Comparison of ENCODE assay signal across 1 fruit fly cellular context in genomic region chr3R:25531905-25532387, dm6.
TF ChIP-seq lines count a peak whose summit lies in the region.

No protein-coding gene starts in this region.

TF ChIP-seq in whole organism, embryonic, 481 proteins besides CTCF, POLR2A, EP300 and RAD21 (continued from another document):
- no peak for TF ChIP-seq CG3838 (GFP tag; optimal IDR thresholded peaks at IDR 0.05; lab: Kevin White, UChicago)
- no peak for TF ChIP-seq CG1832 (GFP tag; optimal IDR thresholded peaks at IDR 0.05; lab: Kevin White, UChicago)
- peak; percentile 42; the same call in 1 of the 2 replicates for TF ChIP-seq CG32772 (GFP tag; IDR thresholded peaks at IDR 0.05; lab: Robert Waterston, UW)
- no peak for TF ChIP-seq Stat92E (GFP tag; optimal IDR thresholded peaks at IDR 0.05; lab: Kevin White, UChicago)
- TF ChIP-seq CG14050 (GFP tag; IDR thresholded peaks at IDR 0.05; lab: Robert Waterston, UW): peak; percentile 34; the same call in 1 of the 3 replicates
- TF ChIP-seq CG15011 (GFP tag; optimal IDR thresholded peaks at IDR 0.05; lab: Kevin White, UChicago): peak; percentile 1
- TF ChIP-seq ttk (GFP tag; IDR thresholded peaks at IDR 0.05; lab: Robert Waterston, UW): 0 out of 2 replicates have a peak, but pooled peaks have one; percentile 20
- TF ChIP-seq bcd (GFP tag; optimal IDR thresholded peaks at IDR 0.05; lab: Kevin White, UChicago): peak; percentile 38
- peak; percentile 91 for TF ChIP-seq Ets65A (GFP tag; lab: Kevin White, UChicago)
- peak; percentile 35 for TF ChIP-seq grn (GFP tag; optimal IDR thresholded peaks at IDR 0.05; lab: Kevin White, UChicago)
- TF ChIP-seq zf30C (GFP tag; optimal IDR thresholded peaks at IDR 0.05; lab: Kevin White, UChicago): no peak
- no peak for TF ChIP-seq pan (optimal IDR thresholded peaks at IDR 0.05; lab: Kevin White, UChicago)
- peak in 1 of 2 experiments; percentile 71 for TF ChIP-seq pan (GFP tag; optimal IDR thresholded peaks at IDR 0.05 in 1 of 2, IDR thresholded peaks at IDR 0.05 in 1 of 2)
- TF ChIP-seq PHDP (tag; optimal IDR thresholded peaks at IDR 0.05; lab: Kevin White, UChicago): peak; percentile 0
- TF ChIP-seq CG8478 (optimal IDR thresholded peaks at IDR 0.05; lab: Kevin White, UChicago): no peak
- no peak for TF ChIP-seq CG9797 (GFP tag; optimal IDR thresholded peaks at IDR 0.05; lab: Kevin White, UChicago)
- TF ChIP-seq nerfin-2 (GFP tag; IDR thresholded peaks at IDR 0.05; lab: Robert Waterston, UW; ENCODE audit: partially characterized antibody): no peak
- TF ChIP-seq Xrp1 (GFP tag; IDR thresholded peaks at IDR 0.05; lab: Robert Waterston, UW): peak; percentile 48; the same call in 1 of the 2 replicates
- peak; percentile 98 for TF ChIP-seq nom (GFP tag; optimal IDR thresholded peaks at IDR 0.05; lab: Kevin White, UChicago)
- TF ChIP-seq CG1792 (GFP tag; optimal IDR thresholded peaks at IDR 0.05; lab: Kevin White, UChicago): peak; percentile 11
- TF ChIP-seq E2f1 (GFP tag; IDR thresholded peaks at IDR 0.05; lab: Robert Waterston, UW): peak; percentile 15; the same call in 1 of the 2 replicates
- TF ChIP-seq zfh2 (GFP tag; optimal IDR thresholded peaks at IDR 0.05; lab: Kevin White, UChicago): peak; percentile 4
- TF ChIP-seq zen (tag; optimal IDR thresholded peaks at IDR 0.05; lab: Kevin White, UChicago): no peak
- peak; percentile 62 for TF ChIP-seq CG32532 (GFP tag; IDR thresholded peaks at IDR 0.05; lab: Robert Waterston, UW)
- no peak for TF ChIP-seq Hmx (GFP tag; optimal IDR thresholded peaks at IDR 0.05; lab: Kevin White, UChicago)
- peak; percentile 46 for TF ChIP-seq CG18599 (GFP tag; optimal IDR thresholded peaks at IDR 0.05; lab: Kevin White, UChicago)
- peak; percentile 55 for TF ChIP-seq CG7839 (tag; optimal IDR thresholded peaks at IDR 0.05; lab: Kevin White, UChicago)
- TF ChIP-seq Fer3 (tag; optimal IDR thresholded peaks at IDR 0.05; lab: Kevin White, UChicago): peak; percentile 9
- peak; percentile 22 for TF ChIP-seq CG6813 (GFP tag; optimal IDR thresholded peaks at IDR 0.05; lab: Kevin White, UChicago)
- TF ChIP-seq Rx (GFP tag; IDR thresholded peaks at IDR 0.05; lab: Robert Waterston, UW): peak; percentile 47; the same call in 1 of the 2 replicates
- TF ChIP-seq zfh1 (GFP tag; IDR thresholded peaks at IDR 0.05; lab: Robert Waterston, UW): peak; percentile 63; the same call in 2 of the 3 replicates
- TF ChIP-seq sqz (GFP tag; optimal IDR thresholded peaks at IDR 0.05; lab: Kevin White, UChicago): peak; percentile 12
- TF ChIP-seq wor (GFP tag; IDR thresholded peaks at IDR 0.05; lab: Robert Waterston, UW): no peak
- peak; percentile 56 for TF ChIP-seq CG10366 (GFP tag; IDR thresholded peaks at IDR 0.05; lab: Robert Waterston, UW)
- TF ChIP-seq CG11456 (GFP tag; IDR thresholded peaks at IDR 0.05; lab: Robert Waterston, UW): 0 out of 3 replicates have a peak, but pooled peaks have one; percentile 49
- TF ChIP-seq Sox102F (GFP tag; optimal IDR thresholded peaks at IDR 0.05; lab: Kevin White, UChicago): peak; percentile 47
- 0 out of 2 replicates have a peak, but pooled peaks have one; percentile 25 for TF ChIP-seq Lim3 (GFP tag; IDR thresholded peaks at IDR 0.05; lab: Robert Waterston, UW)
- TF ChIP-seq tin (GFP tag; optimal IDR thresholded peaks at IDR 0.05; lab: Kevin White, UChicago): peak; percentile 43
- TF ChIP-seq Meics (GFP tag; optimal IDR thresholded peaks at IDR 0.05; lab: Kevin White, UChicago): peak; percentile 10
- TF ChIP-seq vvl (GFP tag; IDR thresholded peaks at IDR 0.05; lab: Robert Waterston, UW): peak; percentile 70; the same call in 1 of the 2 replicates
- TF ChIP-seq Drgx (GFP tag; IDR thresholded peaks at IDR 0.05; lab: Robert Waterston, UW): peak; percentile 94
- no peak for TF ChIP-seq psq (GFP tag; optimal IDR thresholded peaks at IDR 0.05; lab: Kevin White, UChicago)
- TF ChIP-seq CG11093 (GFP tag; IDR thresholded peaks at IDR 0.05; lab: Robert Waterston, UW): no peak
- peak; percentile 39 for TF ChIP-seq CG6689 (GFP tag; IDR thresholded peaks at IDR 0.05; lab: Robert Waterston, UW)
- peak; percentile 11 for TF ChIP-seq CG4854 (GFP tag; optimal IDR thresholded peaks at IDR 0.05; lab: Kevin White, UChicago)
- TF ChIP-seq Pdp1 (GFP tag; optimal IDR thresholded peaks at IDR 0.05; lab: Kevin White, UChicago): peak in 1 of 2 experiments; percentile 32
- TF ChIP-seq E2f2 (GFP tag; IDR thresholded peaks at IDR 0.05; lab: Robert Waterston, UW): peak; percentile 6; the same call in 1 of the 2 replicates
- peak in 1 of 2 experiments; percentile 2 for TF ChIP-seq chif (GFP tag; optimal IDR thresholded peaks at IDR 0.05; lab: Kevin White, UChicago)
- TF ChIP-seq Hmr (GFP tag; optimal IDR thresholded peaks at IDR 0.05; lab: Kevin White, UChicago): peak; percentile 21
- peak; percentile 71 for TF ChIP-seq lab (GFP tag; optimal IDR thresholded peaks at IDR 0.05; lab: Kevin White, UChicago)
- TF ChIP-seq Ptx1 (GFP tag; IDR thresholded peaks at IDR 0.05; lab: Robert Waterston, UW): peak; percentile 69
- TF ChIP-seq amos (GFP tag; IDR thresholded peaks at IDR 0.05; lab: Robert Waterston, UW; ENCODE audit: partially characterized antibody): no peak
- peak; percentile 29; the same call in 1 of the 2 replicates for TF ChIP-seq CG4404 (GFP tag; IDR thresholded peaks at IDR 0.05; lab: Robert Waterston, UW)
- TF ChIP-seq nau (GFP tag; optimal IDR thresholded peaks at IDR 0.05; lab: Kevin White, UChicago): peak; percentile 32
- peak; percentile 3 for TF ChIP-seq CG2120 (GFP tag; optimal IDR thresholded peaks at IDR 0.05; lab: Kevin White, UChicago)
- TF ChIP-seq Blimp-1 (GFP tag; optimal IDR thresholded peaks at IDR 0.05; lab: Kevin White, UChicago): peak; percentile 30
- no peak for TF ChIP-seq CG12942 (GFP tag; optimal IDR thresholded peaks at IDR 0.05; lab: Kevin White, UChicago)
- TF ChIP-seq Gug (GFP tag; IDR thresholded peaks at IDR 0.05; lab: Robert Waterston, UW): peak; percentile 42; the same call in 3 of the 4 replicates
- TF ChIP-seq kah (GFP tag; optimal IDR thresholded peaks at IDR 0.05; lab: Kevin White, UChicago): no peak
- no peak for TF ChIP-seq lov (optimal IDR thresholded peaks at IDR 0.05; lab: Kevin White, UChicago)
- peak; percentile 38; the same call in 1 of the 3 replicates for TF ChIP-seq lov (GFP tag; IDR thresholded peaks at IDR 0.05; lab: Robert Waterston, UW)
- TF ChIP-seq Trl (optimal IDR thresholded peaks at IDR 0.05; lab: Kevin White, UChicago): no peak
- TF ChIP-seq Trl (GFP tag; optimal IDR thresholded peaks at IDR 0.05; lab: Kevin White, UChicago): peak; percentile 22
- no peak for TF ChIP-seq CG8281 (tag; optimal IDR thresholded peaks at IDR 0.05; lab: Kevin White, UChicago)
- peak; percentile 65 for TF ChIP-seq CG17359 (tag; optimal IDR thresholded peaks at IDR 0.05; lab: Kevin White, UChicago)
- peak; percentile 54 for TF ChIP-seq CG4820 (GFP tag; optimal IDR thresholded peaks at IDR 0.05; lab: Kevin White, UChicago)
- no peak for TF ChIP-seq fd3F (GFP tag; optimal IDR thresholded peaks at IDR 0.05; lab: Kevin White, UChicago)
- TF ChIP-seq CG1603 (tag; optimal IDR thresholded peaks at IDR 0.05; lab: Kevin White, UChicago): peak; percentile 4
- TF ChIP-seq Myb (GFP tag; optimal IDR thresholded peaks at IDR 0.05; lab: Kevin White, UChicago): peak; percentile 1
- 0 out of 2 replicates have a peak, but pooled peaks have one; percentile 6 for TF ChIP-seq peb (GFP tag; IDR thresholded peaks at IDR 0.05; lab: Robert Waterston, UW)
- peak; percentile 46; the same call in 1 of the 3 replicates for TF ChIP-seq ase (GFP tag; IDR thresholded peaks at IDR 0.05; lab: Robert Waterston, UW)
- TF ChIP-seq MBD-R2 (GFP tag; IDR thresholded peaks at IDR 0.05; lab: Robert Waterston, UW): no peak
- TF ChIP-seq Asciz (GFP tag; optimal IDR thresholded peaks at IDR 0.05; lab: Kevin White, UChicago): peak; percentile 47
- peak; percentile 57; the same call in 1 of the 3 replicates for TF ChIP-seq ken (GFP tag; IDR thresholded peaks at IDR 0.05; lab: Robert Waterston, UW)
- TF ChIP-seq CG11247 (GFP tag; IDR thresholded peaks at IDR 0.05; lab: Robert Waterston, UW): no peak; the same call in 1 of the 2 replicates
- peak; percentile 37 for TF ChIP-seq Xbp1 (GFP tag; optimal IDR thresholded peaks at IDR 0.05; lab: Kevin White, UChicago)
- TF ChIP-seq Dfd (GFP tag; optimal IDR thresholded peaks at IDR 0.05; lab: Kevin White, UChicago): no peak
- TF ChIP-seq sim (GFP tag; IDR thresholded peaks at IDR 0.05; lab: Robert Waterston, UW): peak; percentile 35; the same call in 1 of the 2 replicates
- TF ChIP-seq Dip2 (GFP tag; IDR thresholded peaks at IDR 0.05; lab: Robert Waterston, UW): no peak
- TF ChIP-seq CG11695 (GFP tag; IDR thresholded peaks at IDR 0.05; lab: Robert Waterston, UW): 0 out of 3 replicates have a peak, but pooled peaks have one; percentile 32
- TF ChIP-seq dpn (GFP tag; optimal IDR thresholded peaks at IDR 0.05; lab: Kevin White, UChicago): peak in 1 of 2 experiments; percentile 13
- no peak for TF ChIP-seq CG30020 (tag; optimal IDR thresholded peaks at IDR 0.05; lab: Kevin White, UChicago)
- no peak for TF ChIP-seq Doc2 (GFP tag; IDR thresholded peaks at IDR 0.05; lab: Robert Waterston, UW)
- TF ChIP-seq CG12219 (GFP tag; optimal IDR thresholded peaks at IDR 0.05; lab: Kevin White, UChicago): no peak
- TF ChIP-seq CG34422 (GFP tag; IDR thresholded peaks at IDR 0.05; lab: Robert Waterston, UW): 0 out of 3 replicates have a peak, but pooled peaks have one; percentile 37
- TF ChIP-seq CG17612 (GFP tag; IDR thresholded peaks at IDR 0.05; lab: Robert Waterston, UW): peak; percentile 8; the same call in 1 of the 2 replicates
- 0 out of 3 replicates have a peak, but pooled peaks have one; percentile 30 for TF ChIP-seq H15 (GFP tag; IDR thresholded peaks at IDR 0.05; lab: Robert Waterston, UW)
- peak; percentile 29; the same call in 2 of the 3 replicates for TF ChIP-seq croc (GFP tag; conservative IDR thresholded peaks at IDR 0.05; lab: Robert Waterston, UW)
- TF ChIP-seq ap (GFP tag; IDR thresholded peaks at IDR 0.05; lab: Robert Waterston, UW): no peak
- TF ChIP-seq Antp (GFP tag; optimal IDR thresholded peaks at IDR 0.05; lab: Kevin White, UChicago): peak; percentile 47
- no peak for TF ChIP-seq CG11560 (tag; IDR thresholded peaks at IDR 0.05; lab: Robert Waterston, UW)
- peak; percentile 9 for TF ChIP-seq CG8388 (GFP tag; optimal IDR thresholded peaks at IDR 0.05; lab: Kevin White, UChicago)
- TF ChIP-seq Dp (GFP tag; optimal IDR thresholded peaks at IDR 0.05; lab: Kevin White, UChicago): no peak
- 0 out of 3 replicates have a peak, but pooled peaks have one; percentile 11 for TF ChIP-seq Optix (GFP tag; IDR thresholded peaks at IDR 0.05; lab: Robert Waterston, UW)
- TF ChIP-seq CG15479 (GFP tag; optimal IDR thresholded peaks at IDR 0.05; lab: Kevin White, UChicago): no peak
- no peak for TF ChIP-seq mirr (GFP tag; optimal IDR thresholded peaks at IDR 0.05; lab: Kevin White, UChicago)
- peak; percentile 65 for TF ChIP-seq Rfx (GFP tag; IDR thresholded peaks at IDR 0.05; lab: Robert Waterston, UW)
- peak; percentile 48; the same call in 2 of the 3 replicates for TF ChIP-seq Aef1 (GFP tag; IDR thresholded peaks at IDR 0.05; lab: Robert Waterston, UW)
- TF ChIP-seq CG6175 (GFP tag; IDR thresholded peaks at IDR 0.05; lab: Robert Waterston, UW): peak; percentile 52; the same call in 1 of the 3 replicates
- peak; percentile 15 for TF ChIP-seq cwo (GFP tag; optimal IDR thresholded peaks at IDR 0.05; lab: Kevin White, UChicago)
- 0 out of 2 replicates have a peak, but pooled peaks have one; percentile 17 for TF ChIP-seq Awh (GFP tag; IDR thresholded peaks at IDR 0.05; lab: Robert Waterston, UW)
- peak; percentile 21 for TF ChIP-seq mam (GFP tag; optimal IDR thresholded peaks at IDR 0.05; lab: Kevin White, UChicago)
- peak; percentile 49 for TF ChIP-seq ssp (GFP tag; IDR thresholded peaks at IDR 0.05; lab: Robert Waterston, UW)
- TF ChIP-seq CG30403 (GFP tag; optimal IDR thresholded peaks at IDR 0.05; lab: Kevin White, UChicago): peak; percentile 32
- no peak for TF ChIP-seq CG15601 (tag; optimal IDR thresholded peaks at IDR 0.05; lab: Kevin White, UChicago)
- no peak for TF ChIP-seq jing (GFP tag; optimal IDR thresholded peaks at IDR 0.05; lab: Kevin White, UChicago)
- TF ChIP-seq hb (GFP tag; IDR thresholded peaks at IDR 0.05; lab: Robert Waterston, UW; ENCODE audit: partially characterized antibody): 0 out of 3 replicates have a peak, but pooled peaks have one; percentile 50
- TF ChIP-seq CG11723 (GFP tag; optimal IDR thresholded peaks at IDR 0.05; lab: Kevin White, UChicago): peak; percentile 22
- 0 out of 2 replicates have a peak, but pooled peaks have one; percentile 30 for TF ChIP-seq Nf-YA (GFP tag; IDR thresholded peaks at IDR 0.05; lab: Robert Waterston, UW)
- TF ChIP-seq Mrtf (GFP tag; IDR thresholded peaks at IDR 0.05; lab: Robert Waterston, UW): 0 out of 3 replicates have a peak, but pooled peaks have one; percentile 44
- peak; percentile 43 for TF ChIP-seq unpg (GFP tag; optimal IDR thresholded peaks at IDR 0.05; lab: Kevin White, UChicago)
- no peak for TF ChIP-seq CG4328 (GFP tag; optimal IDR thresholded peaks at IDR 0.05; lab: Kevin White, UChicago)
- TF ChIP-seq CG11085 (GFP tag; IDR thresholded peaks at IDR 0.05; lab: Robert Waterston, UW): 0 out of 2 replicates have a peak, but pooled peaks have one; percentile 29
- peak in 1 of 2 experiments; percentile 33 for TF ChIP-seq Hr51 (GFP tag; optimal IDR thresholded peaks at IDR 0.05; lab: Kevin White, UChicago)
- peak; percentile 2 for TF ChIP-seq oc (tag; optimal IDR thresholded peaks at IDR 0.05; lab: Kevin White, UChicago)
- TF ChIP-seq sens (GFP tag; lab: Kevin White, UChicago): peak; percentile 7
- TF ChIP-seq ind (GFP tag; optimal IDR thresholded peaks at IDR 0.05; lab: Kevin White, UChicago): peak; percentile 50
- peak; percentile 16; the same call in 1 of the 2 replicates for TF ChIP-seq CG31441 (GFP tag; IDR thresholded peaks at IDR 0.05; lab: Robert Waterston, UW)
- 0 out of 2 replicates have a peak, but pooled peaks have one; percentile 37 for TF ChIP-seq sob (GFP tag; IDR thresholded peaks at IDR 0.05; lab: Robert Waterston, UW)
- 0 out of 2 replicates have a peak, but pooled peaks have one; percentile 26 for TF ChIP-seq stc (GFP tag; IDR thresholded peaks at IDR 0.05; lab: Robert Waterston, UW)
- peak; percentile 9 for TF ChIP-seq CG5245 (GFP tag; optimal IDR thresholded peaks at IDR 0.05; lab: Kevin White, UChicago)
- no peak for TF ChIP-seq CG8290 (GFP tag; optimal IDR thresholded peaks at IDR 0.05; lab: Kevin White, UChicago)
- peak in 1 of 2 experiments; percentile 1 for TF ChIP-seq CG8290 (tag; optimal IDR thresholded peaks at IDR 0.05; lab: Kevin White, UChicago)
- peak; percentile 44; the same call in 1 of the 2 replicates for TF ChIP-seq seq (GFP tag; IDR thresholded peaks at IDR 0.05; lab: Robert Waterston, UW)
